Worm (Caenorhabditis elegans): ENCODE results near the gene arl-8.

ce11 chrIV:14766382-14766781 is 31.6 kb upstream of the arl-8 start, which contains the start of gene vti-1:
- TF ChIP-seq him-1 (tag; optimal IDR thresholded peaks at IDR 0.05) (no peak), W03F9.2 (tag; optimal IDR thresholded peaks at IDR 0.05) (no peak), dao-5 (tag; optimal IDR thresholded peaks at IDR 0.05) (no peak)
